Fruit fly (Drosophila melanogaster) whole organism, embryonic: Measurements from ENCODE around the gene dlg1.

Experiments
- ATbp ChIP-seq: fragments of 200-800 bp; sonication (Bioruptor generic); optimal IDR thresholded peaks from 2 replicates; lab custom pipeline; 2017; ENCODE audit warnings: missing biosample characterization, mild to moderate bottlenecking, missing genetic modification characterization, missing genetic modification reagents
- CG11456 ChIP-seq: fragments of 200-800 bp; sonication (Bioruptor generic); IDR thresholded peaks from 3 replicates; pipeline ENCODE4 v1.3.6; 2022; ENCODE audit warnings: missing biosample characterization, missing genetic modification characterization
- CG11504 ChIP-seq: fragments of 200-800 bp; sonication (Bioruptor generic); optimal IDR thresholded peaks from 3 replicates; lab custom pipeline; 2019; ENCODE audit warnings: missing biosample characterization, mild to moderate bottlenecking, missing genetic modification characterization, moderate library complexity
- CG13424 ChIP-seq: fragments of 200-800 bp; sonication (Bioruptor generic); optimal IDR thresholded peaks from 2 replicates; lab custom pipeline; 2019; ENCODE audit warnings: missing biosample characterization, mild to moderate bottlenecking, missing genetic modification characterization, moderate library complexity
- CG15269 ChIP-seq: fragments of 200-800 bp; sonication (Bioruptor generic); optimal IDR thresholded peaks from 2 replicates; lab custom pipeline; 2018; ENCODE audit warnings: missing biosample characterization, mild to moderate bottlenecking, missing genetic modification characterization, moderate library complexity
- CG1603 ChIP-seq: fragments of 200-800 bp; sonication (Bioruptor generic); optimal IDR thresholded peaks from 2 replicates; lab custom pipeline; 2019; ENCODE audit warnings: missing biosample characterization, mild to moderate bottlenecking, missing genetic modification characterization, moderate library complexity
- CG17359 ChIP-seq: fragments of 200-800 bp; sonication (Bioruptor generic); optimal IDR thresholded peaks from 3 replicates; lab custom pipeline; 2018; ENCODE audit warnings: missing biosample characterization, mild to moderate bottlenecking, missing genetic modification characterization, moderate library complexity
- CG18262 ChIP-seq: fragments of 200-800 bp; optimal IDR thresholded peaks from 3 replicates; lab custom pipeline; 2019; ENCODE audit warnings: missing biosample characterization, mild to moderate bottlenecking, missing genetic modification characterization, moderate library complexity
- CG1832 ChIP-seq: fragments of 200-800 bp; sonication (Bioruptor generic); optimal IDR thresholded peaks from 2 replicates; lab custom pipeline; 2017; ENCODE audit warnings: missing biosample characterization, mild to moderate bottlenecking, missing genetic modification characterization, inconsistent platforms
- CG18599 ChIP-seq: fragments of 200-800 bp; sonication (Bioruptor generic); optimal IDR thresholded peaks from 3 replicates; lab custom pipeline; 2017; ENCODE audit warnings: missing biosample characterization, missing genetic modification characterization, mild to moderate bottlenecking, moderate library complexity, missing genetic modification reagents
- CG2120 ChIP-seq: fragments of 200-800 bp; sonication (Bioruptor generic); optimal IDR thresholded peaks from 3 replicates; lab custom pipeline; 2016; ENCODE audit warnings: missing biosample characterization, missing genetic modification characterization
- CG30020 ChIP-seq: fragments of 200-800 bp; optimal IDR thresholded peaks from 2 replicates; lab custom pipeline; 2019; ENCODE audit warnings: missing biosample characterization, mild to moderate bottlenecking, missing genetic modification characterization, moderate library complexity
- CG3281 ChIP-seq: fragments of 200-800 bp; sonication (Bioruptor generic); optimal IDR thresholded peaks from 3 replicates; lab custom pipeline; 2017; ENCODE audit warnings: missing biosample characterization, mild to moderate bottlenecking, missing genetic modification characterization
- CG6689 ChIP-seq: fragments of 200-800 bp; sonication (Bioruptor generic); IDR thresholded peaks from 2 replicates; pipeline ENCODE4 v1.3.6; 2022; ENCODE audit warnings: missing biosample characterization, missing genetic modification characterization
- CG6765 ChIP-seq: fragments of 200-800 bp; sonication (Bioruptor generic); optimal IDR thresholded peaks from 3 replicates; lab custom pipeline; 2017; ENCODE audit warnings: missing biosample characterization, mild to moderate bottlenecking, missing genetic modification characterization
- CG7839 ChIP-seq: fragments of 200-800 bp; sonication (Bioruptor generic); optimal IDR thresholded peaks from 3 replicates; lab custom pipeline; 2018; ENCODE audit warnings: missing biosample characterization, mild to moderate bottlenecking, missing genetic modification characterization, moderate library complexity
- CoRest ChIP-seq: fragments of 200-800 bp; sonication (Bioruptor generic); optimal IDR thresholded peaks from 3 replicates; lab custom pipeline; 2018; ENCODE audit warnings: missing biosample characterization, mild to moderate bottlenecking, missing genetic modification characterization, moderate library complexity
- D19A ChIP-seq: fragments of 200-800 bp; optimal IDR thresholded peaks from 3 replicates; lab custom pipeline; 2019; ENCODE audit warnings: missing biosample characterization, mild to moderate bottlenecking, missing genetic modification characterization, moderate library complexity
- Deaf1 ChIP-seq: fragments of 200-800 bp; optimal IDR thresholded peaks from 3 replicates; lab custom pipeline; 2019; ENCODE audit warnings: missing biosample characterization, mild to moderate bottlenecking, missing genetic modification characterization, moderate library complexity
- Dip3 ChIP-seq: fragments of 200-800 bp; sonication (Bioruptor generic); optimal IDR thresholded peaks from 3 replicates; lab custom pipeline; 2016; ENCODE audit warnings: missing biosample characterization, missing genetic modification characterization
- Drgx ChIP-seq: fragments of 200-800 bp; sonication (Bioruptor generic); IDR thresholded peaks from 2 replicates; pipeline ENCODE4 v1.3.6; 2022; ENCODE audit warnings: missing biosample characterization, missing genetic modification characterization
- E2f2 ChIP-seq: fragments of 200-800 bp; sonication (Bioruptor generic); IDR thresholded peaks from 2 replicates; pipeline ENCODE4 v1.3.6; 2022; ENCODE audit warnings: missing biosample characterization, missing genetic modification characterization
- Fer3 ChIP-seq: fragments of 200-800 bp; sonication (Bioruptor generic); optimal IDR thresholded peaks from 2 replicates; lab custom pipeline; 2018; ENCODE audit warnings: missing biosample characterization, mild to moderate bottlenecking, missing genetic modification characterization, moderate library complexity
- Gug ChIP-seq: fragments of 200-800 bp; sonication (Bioruptor generic); IDR thresholded peaks from 4 replicates; pipeline ENCODE4 v1.3.6; 2022; ENCODE audit warnings: missing biosample characterization, missing genetic modification characterization
- HLH3B ChIP-seq: fragments of 200-800 bp; sonication (Bioruptor generic); IDR thresholded peaks from 2 replicates; pipeline ENCODE4 v1.3.6; 2022; ENCODE audit warnings: missing biosample characterization, missing genetic modification characterization
- Hand ChIP-seq: fragments of 200-800 bp; sonication (Bioruptor generic); optimal IDR thresholded peaks from 2 replicates; lab custom pipeline; 2017; ENCODE audit warnings: mild to moderate bottlenecking, missing biosample characterization, missing genetic modification reagents, missing genetic modification characterization
- Med ChIP-seq: fragments of 200-800 bp; sonication (Bioruptor generic); peaks from one replicate; lab custom pipeline; 2016; ENCODE audit warnings: missing biosample characterization, missing genetic modification characterization, mild to moderate bottlenecking, inconsistent platforms, moderate library complexity
- Myb ChIP-seq: fragments of 200-800 bp; sonication (Bioruptor generic); optimal IDR thresholded peaks from 2 replicates; lab custom pipeline; 2016; ENCODE audit warnings: missing biosample characterization, missing genetic modification characterization
- Nf-YB ChIP-seq: fragments of 200-800 bp; sonication (Bioruptor generic); optimal IDR thresholded peaks from 3 replicates; lab custom pipeline; 2019; ENCODE audit warnings: missing biosample characterization, mild to moderate bottlenecking, missing genetic modification characterization, moderate library complexity
- Optix ChIP-seq: fragments of 200-800 bp; sonication (Bioruptor generic); IDR thresholded peaks from 3 replicates; pipeline ENCODE4 v1.3.6; 2022; ENCODE audit warnings: missing biosample characterization, missing genetic modification characterization
- PHDP ChIP-seq: fragments of 200-800 bp; sonication (Bioruptor generic); optimal IDR thresholded peaks from 3 replicates; lab custom pipeline; 2018; ENCODE audit warnings: missing biosample characterization, mild to moderate bottlenecking, missing genetic modification characterization, moderate library complexity
- ase ChIP-seq: fragments of 200-800 bp; sonication (Bioruptor generic); IDR thresholded peaks from 3 replicates; pipeline ENCODE4 v1.3.6; 2022; ENCODE audit warnings: missing biosample characterization, missing genetic modification characterization
- bowl ChIP-seq: fragments of 200-800 bp; sonication (Bioruptor generic); IDR thresholded peaks from 2 replicates; pipeline ENCODE4 v1.3.6; 2022; ENCODE audit warnings: missing biosample characterization, missing genetic modification characterization
- dmrt99B ChIP-seq: fragments of 200-800 bp; sonication (Bioruptor generic); optimal IDR thresholded peaks from 2 replicates; lab custom pipeline; 2018; ENCODE audit warnings: missing biosample characterization, mild to moderate bottlenecking, missing genetic modification characterization, moderate library complexity
- dysf ChIP-seq: fragments of 200-800 bp; sonication (Bioruptor generic); IDR thresholded peaks from 3 replicates; pipeline ENCODE4 v1.3.6; 2022; ENCODE audit warnings: missing biosample characterization, missing genetic modification characterization
- fd3F ChIP-seq: fragments of 200-800 bp; sonication (Bioruptor generic); optimal IDR thresholded peaks from 2 replicates; lab custom pipeline; 2018; ENCODE audit warnings: missing biosample characterization, mild to moderate bottlenecking, missing genetic modification characterization, moderate library complexity
- gem ChIP-seq: fragments of 200-800 bp; sonication (Bioruptor generic); optimal IDR thresholded peaks from 2 replicates; lab custom pipeline; 2019; ENCODE audit warnings: missing biosample characterization, mild to moderate bottlenecking, missing genetic modification characterization, moderate library complexity
- grau ChIP-seq: fragments of 200-800 bp; optimal IDR thresholded peaks from 3 replicates; lab custom pipeline; 2019; ENCODE audit warnings: missing biosample characterization, mild to moderate bottlenecking, missing genetic modification characterization, moderate library complexity
- hkb ChIP-seq, 2 experiments: fragments of 200-800 bp in 1 of 2; fragments of >200 bp in 1 of 2; sonication (Bioruptor generic) in 1 of 2; IDR thresholded peaks in 1 of 2; optimal IDR thresholded peaks in 1 of 2; 2 replicates each; pipeline versions ENCODE4 v1.3.6 to Lab custom; 2017 to 2022; ENCODE audit warnings: missing biosample characterization in 1 of 2, missing genetic modification characterization in 1 of 2
- lmd ChIP-seq: fragments of 200-800 bp; sonication (Bioruptor generic); IDR thresholded peaks from 2 replicates; pipeline ENCODE4 v1.3.6; 2022; ENCODE audit warnings: missing biosample characterization, missing genetic modification characterization
- nom ChIP-seq: fragments of 200-800 bp; sonication (Bioruptor generic); optimal IDR thresholded peaks from 2 replicates; lab custom pipeline; 2017; ENCODE audit warnings: missing biosample characterization, missing genetic modification characterization, mild to moderate bottlenecking, moderate library complexity, missing genetic modification reagents
- odd ChIP-seq: fragments of 200-800 bp; sonication (Bioruptor generic); optimal IDR thresholded peaks from 2 replicates; lab custom pipeline; 2017; ENCODE audit warnings: missing biosample characterization, mild to moderate bottlenecking, missing genetic modification characterization
- pan ChIP-seq, 4 experiments: fragments of >200 bp in 3 of 4; fragments of 200-800 bp in 1 of 4; sonication (Bioruptor generic) in 1 of 4; optimal IDR thresholded peaks in 3 of 4; IDR thresholded peaks in 1 of 4; 2 replicates each; pipeline versions ENCODE4 v1.3.6 to Lab custom; 2017 to 2022; ENCODE audit warnings: missing biosample characterization in 2 of 4, missing genetic modification characterization in 2 of 4, mixed read lengths in 1 of 4
- prd ChIP-seq, 3 experiments: fragments of >200 bp in 2 of 3; fragments of 200-800 bp in 1 of 3; sonication (Bioruptor generic) in 1 of 3; optimal IDR thresholded peaks in 2 of 3; IDR thresholded peaks in 1 of 3; 2 replicates in 2 of 3; 3 replicates in 1 of 3; pipeline versions ENCODE4 v1.3.6 to Lab custom; 2017 to 2022; ENCODE audit warnings: missing biosample characterization in 1 of 3, missing genetic modification characterization in 1 of 3
- ranshi ChIP-seq: fragments of 200-800 bp; sonication (Bioruptor generic); IDR thresholded peaks from 2 replicates; pipeline ENCODE4 v1.3.6; 2022; ENCODE audit warnings: missing biosample characterization, missing genetic modification characterization
- row ChIP-seq: fragments of 200-800 bp; sonication (Bioruptor generic); IDR thresholded peaks from 3 replicates; pipeline ENCODE4 v1.3.6; 2022; ENCODE audit warnings: missing biosample characterization, missing genetic modification characterization
- slbo ChIP-seq: fragments of 200-800 bp; sonication (Bioruptor generic); IDR thresholded peaks from 2 replicates; pipeline ENCODE4 v1.3.6; 2022; ENCODE audit warnings: missing biosample characterization, missing genetic modification characterization
- tap ChIP-seq: fragments of 200-800 bp; optimal IDR thresholded peaks from 3 replicates; lab custom pipeline; 2019; ENCODE audit warnings: missing biosample characterization, mild to moderate bottlenecking, missing genetic modification characterization, moderate library complexity

The dlg1 gene

dm6 chrX:11419212-11419611 is 49.7 kb downstream of the dlg1 start:
- TF ChIP-seq CG2120 (GFP tag; lab: Kevin White, UChicago) (peak; percentile 37), CG17359 (peak; percentile 16), CG13424 (tag; lab: Kevin White, UChicago) (peak; percentile 28), CG6689 (peak; percentile 30; the same call in 1 of the 2 replicates), dysf (GFP tag; lab: Robert Waterston, UW) (peak; percentile 39; the same call in 1 of the 3 replicates), prd (optimal IDR thresholded peaks at IDR 0.05; lab: Kevin White, UChicago) (no peak), prd (GFP tag; IDR thresholded peaks at IDR 0.05; lab: Robert Waterston, UW) (0 out of 3 replicates have a peak, but pooled peaks have one; percentile 29), tap (tag; lab: Kevin White, UChicago) (peak; percentile 7), hkb (optimal IDR thresholded peaks at IDR 0.05; lab: Kevin White, UChicago) (no peak), hkb (GFP tag; IDR thresholded peaks at IDR 0.05; lab: Robert Waterston, UW) (peak; percentile 33; the same call in 1 of the 2 replicates), ATbp (GFP tag; lab: Kevin White, UChicago) (peak; percentile 12), Hand (no peak), CG3281 (GFP tag; lab: Kevin White, UChicago) (peak; percentile 11), nom (GFP tag; lab: Kevin White, UChicago) (no peak), CG11456 (GFP tag; lab: Robert Waterston, UW) (0 out of 3 replicates have a peak, but pooled peaks have one; percentile 28), bowl (GFP tag; lab: Robert Waterston, UW) (no peak), Nf-YB (GFP tag; lab: Kevin White, UChicago) (no peak), dmrt99B (tag; lab: Kevin White, UChicago) (peak; percentile 7), Gug (GFP tag; lab: Robert Waterston, UW) (0 out of 4 replicates have a peak, but pooled peaks have one; percentile 5), Dip3 (GFP tag; lab: Kevin White, UChicago) (no peak), E2f2 (0 out of 2 replicates have a peak, but pooled peaks have one; percentile 13), pan (optimal IDR thresholded peaks at IDR 0.05; lab: Kevin White, UChicago) (no peak), pan (GFP tag; optimal IDR thresholded peaks at IDR 0.05 in 1 of 2, IDR thresholded peaks at IDR 0.05 in 1 of 2) (peak in 1 of 2 experiments; percentile 44), D19A (no peak), slbo (GFP tag; lab: Robert Waterston, UW) (peak; percentile 43; the same call in 1 of the 2 replicates), CG15269 (tag; lab: Kevin White, UChicago) (peak; percentile 17), PHDP (tag; lab: Kevin White, UChicago) (peak; percentile 22), ase (GFP tag; lab: Robert Waterston, UW) (0 out of 3 replicates have a peak, but pooled peaks have one; percentile 38), gem (tag; lab: Kevin White, UChicago) (peak; percentile 45), CG1603 (tag; lab: Kevin White, UChicago) (peak; percentile 20), Drgx (peak; percentile 54), lmd (peak; percentile 29; the same call in 1 of the 2 replicates), Med (peak; percentile 25), CG18599 (GFP tag; lab: Kevin White, UChicago) (peak; percentile 42), CG1832 (no peak), CoRest (peak; percentile 12), CG30020 (tag; lab: Kevin White, UChicago) (no peak), grau (tag; lab: Kevin White, UChicago) (peak; percentile 69), row (GFP tag; lab: Robert Waterston, UW) (peak; percentile 59), CG11504 (tag; lab: Kevin White, UChicago) (peak; percentile 34), HLH3B (GFP tag; lab: Robert Waterston, UW) (peak; percentile 40; the same call in 1 of the 2 replicates), ranshi (GFP tag; lab: Robert Waterston, UW) (0 out of 2 replicates have a peak, but pooled peaks have one; percentile 23), Optix (GFP tag; lab: Robert Waterston, UW) (no peak), Fer3 (tag; lab: Kevin White, UChicago) (peak; percentile 31), fd3F (GFP tag; lab: Kevin White, UChicago) (peak; percentile 10), Myb (no peak), Deaf1 (tag; lab: Kevin White, UChicago) (no peak), CG6765 (GFP tag; lab: Kevin White, UChicago) (no peak), CG7839 (peak; percentile 27), odd (GFP tag; lab: Kevin White, UChicago) (no peak), CG18262 (no peak)
